Fruit fly (Drosophila melanogaster) whole organism, embryonic: ENCODE data around the gene CG5808.
A peak's percentile ranks its signal among the peaks of the same experiment; 100 is the strongest.

Experiments used
- Abd-B ChIP-seq: fragments of 200-800 bp; sonication (Bioruptor generic); optimal IDR thresholded peaks from 2 replicates; lab custom pipeline; 2018; ENCODE audit warnings: missing biosample characterization, mild to moderate bottlenecking, missing genetic modification characterization, moderate library complexity
- Antp ChIP-seq: fragments of 200-800 bp; sonication (Bioruptor generic); optimal IDR thresholded peaks from 3 replicates; lab custom pipeline; 2016; ENCODE audit warnings: missing biosample characterization, missing genetic modification characterization
- Atf6 ChIP-seq: fragments of 200-800 bp; sonication (Bioruptor generic); IDR thresholded peaks from 2 replicates; pipeline ENCODE4 v1.3.6; 2022; ENCODE audit warnings: missing biosample characterization, missing genetic modification characterization
- B-H1 ChIP-seq: fragments of 200-800 bp; sonication (Bioruptor generic); IDR thresholded peaks from 3 replicates; pipeline ENCODE4 v1.3.6; 2022; ENCODE audit warnings: missing biosample characterization, missing genetic modification characterization
- B-H2 ChIP-seq: fragments of 200-800 bp; sonication (Bioruptor generic); optimal IDR thresholded peaks from 2 replicates; lab custom pipeline; 2018; ENCODE audit warnings: missing biosample characterization, mild to moderate bottlenecking, missing genetic modification characterization
- Bgb ChIP-seq: fragments of 200-800 bp; sonication (Bioruptor generic); IDR thresholded peaks from 2 replicates; pipeline ENCODE4 v1.3.6; 2022; ENCODE audit warnings: missing biosample characterization, missing genetic modification characterization; ENCODE audit not compliant: partially characterized antibody
- CG1024 ChIP-seq: fragments of 200-800 bp; sonication (Bioruptor generic); IDR thresholded peaks from 2 replicates; pipeline ENCODE4 v1.3.6; 2022; ENCODE audit warnings: missing biosample characterization, missing genetic modification characterization
- CG10543 ChIP-seq: fragments of 200-800 bp; sonication (Bioruptor generic); optimal IDR thresholded peaks from 3 replicates; lab custom pipeline; 2017; ENCODE audit warnings: missing biosample characterization, mild to moderate bottlenecking, missing genetic modification characterization, moderate library complexity
- CG11247 ChIP-seq: fragments of 200-800 bp; sonication (Bioruptor generic); IDR thresholded peaks from 2 replicates; pipeline ENCODE4 v1.3.6; 2022; ENCODE audit warnings: missing biosample characterization, missing genetic modification characterization
- CG13624 ChIP-seq: fragments of 200-800 bp; sonication (Bioruptor generic); optimal IDR thresholded peaks from 2 replicates; lab custom pipeline; 2016; ENCODE audit warnings: missing biosample characterization, missing genetic modification characterization
- CG14710 ChIP-seq: fragments of 200-800 bp; sonication (Bioruptor generic); optimal IDR thresholded peaks from 3 replicates; lab custom pipeline; 2019; ENCODE audit warnings: missing biosample characterization, mild to moderate bottlenecking, missing genetic modification characterization, moderate library complexity
- CG15696 ChIP-seq: fragments of 200-800 bp; sonication (Bioruptor generic); optimal IDR thresholded peaks from 2 replicates; lab custom pipeline; 2019; ENCODE audit warnings: missing biosample characterization, mild to moderate bottlenecking, missing genetic modification characterization, moderate library complexity
- CG1603 ChIP-seq: fragments of 200-800 bp; sonication (Bioruptor generic); optimal IDR thresholded peaks from 2 replicates; lab custom pipeline; 2019; ENCODE audit warnings: missing biosample characterization, mild to moderate bottlenecking, missing genetic modification characterization, moderate library complexity
- CG18011 ChIP-seq: fragments of 200-800 bp; sonication (Bioruptor generic); optimal IDR thresholded peaks from 2 replicates; lab custom pipeline; 2017; ENCODE audit warnings: missing biosample characterization, missing genetic modification characterization, mild to moderate bottlenecking, moderate library complexity, missing genotype
- CG18262 ChIP-seq: fragments of 200-800 bp; optimal IDR thresholded peaks from 3 replicates; lab custom pipeline; 2019; ENCODE audit warnings: missing biosample characterization, mild to moderate bottlenecking, missing genetic modification characterization, moderate library complexity
- CG2712 ChIP-seq: fragments of 200-800 bp; optimal IDR thresholded peaks from 3 replicates; lab custom pipeline; 2019; ENCODE audit warnings: missing biosample characterization, mild to moderate bottlenecking, missing genetic modification characterization, moderate library complexity
- CG4404 ChIP-seq: fragments of 200-800 bp; sonication (Bioruptor generic); IDR thresholded peaks from 2 replicates; pipeline ENCODE4 v1.3.6; 2022; ENCODE audit warnings: missing biosample characterization, missing genetic modification characterization
- CG6854 ChIP-seq: fragments of 200-800 bp; sonication (Bioruptor generic); optimal IDR thresholded peaks from 3 replicates; lab custom pipeline; 2017; ENCODE audit warnings: missing biosample characterization, mild to moderate bottlenecking, missing genetic modification characterization
- CG7271 ChIP-seq: fragments of 200-800 bp; sonication (Bioruptor generic); optimal IDR thresholded peaks from 2 replicates; lab custom pipeline; 2018; ENCODE audit warnings: missing biosample characterization, mild to moderate bottlenecking, missing genetic modification characterization, moderate library complexity
- CG8359 ChIP-seq: fragments of 200-800 bp; sonication (Bioruptor generic); optimal IDR thresholded peaks from 2 replicates; lab custom pipeline; 2017; ENCODE audit warnings: missing biosample characterization, mild to moderate bottlenecking, missing genetic modification characterization, borderline replicate concordance
- CG9215 ChIP-seq: fragments of 200-800 bp; sonication (Bioruptor generic); IDR thresholded peaks from 2 replicates; pipeline ENCODE4 v1.3.6; 2022; ENCODE audit warnings: missing biosample characterization, missing genetic modification characterization
- CG9817 ChIP-seq: fragments of 200-800 bp; sonication (Bioruptor generic); optimal IDR thresholded peaks from 2 replicates; lab custom pipeline; 2018; ENCODE audit warnings: missing biosample characterization, mild to moderate bottlenecking, missing genetic modification characterization, moderate library complexity
- Chrac-16 ChIP-seq: fragments of 200-800 bp; sonication (Bioruptor generic); optimal IDR thresholded peaks from 3 replicates; lab custom pipeline; 2016; ENCODE audit warnings: missing biosample characterization, missing genetic modification characterization
- Dll ChIP-seq: fragments of 200-800 bp; sonication (Bioruptor generic); IDR thresholded peaks from 4 replicates; pipeline ENCODE4 v1.3.6; 2022; ENCODE audit warnings: missing biosample characterization, missing genetic modification characterization; ENCODE audit not compliant: partially characterized antibody
- Gug ChIP-seq: fragments of 200-800 bp; sonication (Bioruptor generic); IDR thresholded peaks from 4 replicates; pipeline ENCODE4 v1.3.6; 2022; ENCODE audit warnings: missing biosample characterization, missing genetic modification characterization
- Kr ChIP-seq: fragments of 200-800 bp; sonication (Bioruptor generic); optimal IDR thresholded peaks from 2 replicates; lab custom pipeline; 2017; ENCODE audit warnings: missing biosample characterization, mild to moderate bottlenecking, missing genetic modification characterization
- MESR4 ChIP-seq: fragments of 200-800 bp; sonication (Bioruptor generic); optimal IDR thresholded peaks from 2 replicates; lab custom pipeline; 2018; ENCODE audit warnings: missing biosample characterization, mild to moderate bottlenecking, missing genetic modification characterization, moderate library complexity
- NC2β ChIP-seq: fragments of 200-800 bp; sonication (Bioruptor generic); optimal IDR thresholded peaks from 2 replicates; lab custom pipeline; 2016; ENCODE audit warnings: missing biosample characterization, missing genetic modification characterization
- NFAT ChIP-seq: fragments of 200-800 bp; sonication (Bioruptor generic); IDR thresholded peaks from 2 replicates; pipeline ENCODE4 v1.3.6; 2022; ENCODE audit warnings: missing biosample characterization, missing genetic modification characterization
- Trl ChIP-seq, 3 experiments: fragments of >200 bp in 2 of 3; fragments of 200-800 bp in 1 of 3; sonication (Bioruptor generic) in 1 of 3; optimal IDR thresholded peaks; 2 replicates in 1 of 3; 3 replicates in 2 of 3; lab custom pipeline; 2016 to 2017; ENCODE audit warnings: missing biosample characterization in 1 of 3, missing genetic modification characterization in 1 of 3
- aop ChIP-seq: fragments of 200-800 bp; sonication (Bioruptor generic); IDR thresholded peaks from 2 replicates; pipeline ENCODE4 v1.3.6; 2022; ENCODE audit warnings: missing biosample characterization, missing genetic modification characterization
- bab2 ChIP-seq: fragments of 200-800 bp; sonication (Bioruptor generic); optimal IDR thresholded peaks from 2 replicates; lab custom pipeline; 2016; ENCODE audit warnings: missing biosample characterization, missing genetic modification characterization
- cas ChIP-seq: fragments of 200-800 bp; sonication (Bioruptor generic); IDR thresholded peaks from 2 replicates; pipeline ENCODE4 v1.3.6; 2022; ENCODE audit warnings: missing biosample characterization, missing genetic modification characterization
- corto ChIP-seq: fragments of 200-800 bp; sonication (Bioruptor generic); optimal IDR thresholded peaks from 2 replicates; lab custom pipeline; 2016; ENCODE audit warnings: missing biosample characterization, mild to moderate bottlenecking, missing genetic modification characterization, moderate library complexity
- esg ChIP-seq: fragments of 200-800 bp; sonication (Bioruptor generic); conservative IDR thresholded peaks from 2 replicates; pipeline ENCODE4 v1.3.6; 2022; ENCODE audit warnings: missing biosample characterization, missing genetic modification characterization
- exex ChIP-seq: fragments of 200-800 bp; sonication (Bioruptor generic); optimal IDR thresholded peaks from 4 replicates; lab custom pipeline; 2018; ENCODE audit warnings: missing biosample characterization, mild to moderate bottlenecking, missing genetic modification characterization, moderate library complexity
- grau ChIP-seq: fragments of 200-800 bp; optimal IDR thresholded peaks from 3 replicates; lab custom pipeline; 2019; ENCODE audit warnings: missing biosample characterization, mild to moderate bottlenecking, missing genetic modification characterization, moderate library complexity
- gt ChIP-seq: fragments of 200-800 bp; sonication (Bioruptor generic); IDR thresholded peaks from 2 replicates; pipeline ENCODE4 v1.3.6; 2022; ENCODE audit warnings: missing biosample characterization, missing genetic modification characterization
- hth ChIP-seq: fragments of >200 bp; optimal IDR thresholded peaks from 2 replicates; lab custom pipeline; 2017; ENCODE audit warnings: inconsistent platforms
- kay ChIP-seq: fragments of 200-800 bp; sonication (Bioruptor generic); optimal IDR thresholded peaks from 2 replicates; lab custom pipeline; 2016; ENCODE audit warnings: missing biosample characterization, missing genetic modification characterization
- klu ChIP-seq: fragments of 200-800 bp; sonication (Bioruptor generic); IDR thresholded peaks from 2 replicates; pipeline ENCODE4 v1.3.6; 2022; ENCODE audit warnings: missing biosample characterization, missing genetic modification characterization
- lola ChIP-seq, 3 experiments: fragments of >200 bp in 2 of 3; fragments of 200-800 bp in 1 of 3; sonication (Bioruptor generic) in 1 of 3; optimal IDR thresholded peaks; 2 replicates each; lab custom pipeline; 2017 to 2019; ENCODE audit warnings: missing biosample characterization in 3 of 3, missing genetic modification characterization in 3 of 3, mild to moderate bottlenecking in 1 of 3, moderate library complexity in 1 of 3
- lov ChIP-seq, 2 experiments: fragments of 200-800 bp in 1 of 2; fragments of >200 bp in 1 of 2; sonication (Bioruptor generic) in 1 of 2; IDR thresholded peaks in 1 of 2; optimal IDR thresholded peaks in 1 of 2; 2 replicates in 1 of 2; 3 replicates in 1 of 2; pipeline versions ENCODE4 v1.3.6 to Lab custom; 2017 to 2022; ENCODE audit warnings: missing biosample characterization in 1 of 2, missing genetic modification characterization in 1 of 2
- nerfin-1 ChIP-seq: fragments of 200-800 bp; sonication (Bioruptor generic); optimal IDR thresholded peaks from 3 replicates; lab custom pipeline; 2019; ENCODE audit warnings: missing biosample characterization, mild to moderate bottlenecking, missing genetic modification characterization, moderate library complexity
- nmo ChIP-seq: fragments of 200-800 bp; sonication (Bioruptor generic); optimal IDR thresholded peaks from 2 replicates; lab custom pipeline; 2018; ENCODE audit warnings: missing biosample characterization, mild to moderate bottlenecking, missing genetic modification characterization, moderate library complexity
- pan ChIP-seq, 4 experiments: fragments of >200 bp in 3 of 4; fragments of 200-800 bp in 1 of 4; sonication (Bioruptor generic) in 1 of 4; optimal IDR thresholded peaks in 3 of 4; IDR thresholded peaks in 1 of 4; 2 replicates each; pipeline versions ENCODE4 v1.3.6 to Lab custom; 2017 to 2022; ENCODE audit warnings: missing biosample characterization in 2 of 4, missing genetic modification characterization in 2 of 4, mixed read lengths in 1 of 4
- pfk ChIP-seq: fragments of 200-800 bp; sonication (Bioruptor generic); optimal IDR thresholded peaks from 2 replicates; lab custom pipeline; 2018; ENCODE audit warnings: missing biosample characterization, mild to moderate bottlenecking, missing genetic modification characterization, moderate library complexity
- shn ChIP-seq: fragments of 200-800 bp; sonication (Bioruptor generic); optimal IDR thresholded peaks from 3 replicates; lab custom pipeline; 2016; ENCODE audit warnings: missing biosample characterization, missing genetic modification characterization
- sima ChIP-seq: fragments of 200-800 bp; sonication (Bioruptor generic); optimal IDR thresholded peaks from 2 replicates; lab custom pipeline; 2016; ENCODE audit warnings: missing biosample characterization, missing genetic modification characterization
- tio ChIP-seq: fragments of 200-800 bp; sonication (Bioruptor generic); optimal IDR thresholded peaks from 2 replicates; lab custom pipeline; 2017; ENCODE audit warnings: missing biosample characterization, missing genetic modification characterization, inconsistent platforms

Gene CG5808

dm6 chr3R:24798595-24798994 lies 18.2 kb downstream of the CG5808 start (continued):
- TF ChIP-seq tio (GFP tag; lab: Kevin White, UChicago), result no peak
- TF ChIP-seq cas, result no peak
- TF ChIP-seq Atf6 (GFP tag; lab: Robert Waterston, UW), result no peak
- no peak for TF ChIP-seq MESR4 (GFP tag; lab: Kevin White, UChicago)
- TF ChIP-seq CG8359, result no peak
- no peak for TF ChIP-seq CG1603
- TF ChIP-seq klu (GFP tag; lab: Robert Waterston, UW), result no peak
- no peak for TF ChIP-seq NC2β (GFP tag; lab: Kevin White, UChicago)
- TF ChIP-seq Kr (GFP tag; lab: Kevin White, UChicago), result no peak
- TF ChIP-seq grau (tag; lab: Kevin White, UChicago), result peak; percentile 51
- no peak for TF ChIP-seq NFAT (GFP tag; lab: Robert Waterston, UW)
- TF ChIP-seq Gug, result no peak
- no peak for TF ChIP-seq Abd-B (GFP tag; lab: Kevin White, UChicago)
- TF ChIP-seq Bgb (GFP tag; lab: Robert Waterston, UW), result no peak
- no peak for TF ChIP-seq pan (optimal IDR thresholded peaks at IDR 0.05; lab: Kevin White, UChicago)
- peak in 1 of 2 experiments; percentile 32 for TF ChIP-seq pan (GFP tag; optimal IDR thresholded peaks at IDR 0.05 in 1 of 2, IDR thresholded peaks at IDR 0.05 in 1 of 2)
- TF ChIP-seq CG14710 (tag; lab: Kevin White, UChicago), result no peak
- TF ChIP-seq B-H1, result no peak
- TF ChIP-seq CG9215 (GFP tag; lab: Robert Waterston, UW), result no peak
- TF ChIP-seq Antp, result no peak
- no peak for TF ChIP-seq B-H2 (GFP tag; lab: Kevin White, UChicago)
- no peak for TF ChIP-seq CG13624 (GFP tag; lab: Kevin White, UChicago)
- TF ChIP-seq aop (GFP tag; lab: Robert Waterston, UW), result no peak
- TF ChIP-seq exex, result no peak
- TF ChIP-seq nmo (GFP tag; lab: Kevin White, UChicago), result peak; percentile 20
- no peak for TF ChIP-seq shn (GFP tag; lab: Kevin White, UChicago)
- no peak for TF ChIP-seq CG4404 (GFP tag; lab: Robert Waterston, UW)
- no peak for TF ChIP-seq kay (GFP tag; lab: Kevin White, UChicago)
- TF ChIP-seq Dll (GFP tag; lab: Robert Waterston, UW), result no peak
- no peak for TF ChIP-seq CG7271 (tag; lab: Kevin White, UChicago)
- TF ChIP-seq sima (GFP tag; lab: Kevin White, UChicago), result no peak
- TF ChIP-seq lov (optimal IDR thresholded peaks at IDR 0.05; lab: Kevin White, UChicago), result no peak
- TF ChIP-seq lov (GFP tag; IDR thresholded peaks at IDR 0.05; lab: Robert Waterston, UW), result no peak
- TF ChIP-seq hth (lab: Kevin White, UChicago), result no peak
- TF ChIP-seq Trl (optimal IDR thresholded peaks at IDR 0.05; lab: Kevin White, UChicago), result peak; percentile 2 to 21
- TF ChIP-seq Trl (GFP tag; optimal IDR thresholded peaks at IDR 0.05; lab: Kevin White, UChicago), result no peak
- no peak for TF ChIP-seq esg
- TF ChIP-seq CG18262 (tag; lab: Kevin White, UChicago), result no peak
- peak; percentile 57 for TF ChIP-seq CG2712 (tag; lab: Kevin White, UChicago)
- TF ChIP-seq CG1024 (GFP tag; lab: Robert Waterston, UW), result no peak
- TF ChIP-seq pfk, result no peak
- TF ChIP-seq CG15696 (tag; lab: Kevin White, UChicago), result no peak
- no peak for TF ChIP-seq CG11247 (GFP tag; lab: Robert Waterston, UW)
- TF ChIP-seq CG18011, result no peak
- TF ChIP-seq Chrac-16 (GFP tag; lab: Kevin White, UChicago), result no peak
- TF ChIP-seq CG9817, result peak; percentile 3
- TF ChIP-seq CG6854 (GFP tag; lab: Kevin White, UChicago), result no peak
- no peak for TF ChIP-seq nerfin-1 (tag; lab: Kevin White, UChicago)
- TF ChIP-seq lola (GFP tag; optimal IDR thresholded peaks at IDR 0.05; lab: Kevin White, UChicago), result no peak
- TF ChIP-seq bab2, result no peak
- no peak for TF ChIP-seq corto (GFP tag; lab: Kevin White, UChicago)
- no peak for TF ChIP-seq CG10543 (GFP tag; lab: Kevin White, UChicago)
- TF ChIP-seq gt, result no peak
